Fruit fly (Drosophila melanogaster) Kc167 (cell line): ENCODE results near the gene ppk10.

Experiments
- Myc ChIP-seq: fragments of >200 bp; optimal IDR thresholded peaks from 2 replicates; lab custom pipeline; 2017; ENCODE audit warnings: missing external identifiers
- h ChIP-seq: fragments of >200 bp; optimal IDR thresholded peaks from 3 replicates; lab custom pipeline; 2018; ENCODE audit warnings: missing external identifiers
- insv ChIP-seq: fragments of >200 bp; optimal IDR thresholded peaks from 3 replicates; lab custom pipeline; 2018; ENCODE audit warnings: missing external identifiers
- psq ChIP-seq: fragments of >200 bp; optimal IDR thresholded peaks from 2 replicates; lab custom pipeline; 2017; ENCODE audit warnings: missing external identifiers
- ttk ChIP-seq: sonication (Bioruptor generic); optimal IDR thresholded peaks from 2 replicates; lab custom pipeline; 2017; ENCODE audit warnings: missing external identifiers

dm6 chr2L:10408122-10408576, 44.0 kb downstream of the ppk10 start, which contains the start of the genes Ip259 and RpS27A:
- no peak for TF ChIP-seq Myc (lab: Kevin White, UChicago)
- TF ChIP-seq h (lab: Kevin White, UChicago) = no peak
- TF ChIP-seq insv = no peak
- TF ChIP-seq psq (lab: Kevin White, UChicago) = no peak
- TF ChIP-seq ttk (lab: Kevin White, UChicago) = no peak
